Worm (Caenorhabditis elegans) whole organism, L4/young adult: Measurements from ENCODE around the gene Y36E3A.2.

Experiments used
- dao-5 ChIP-seq: sonication (generic microtip); optimal IDR thresholded peaks from 2 replicates; lab custom pipeline; 2016; ENCODE audit warnings: missing genotype, missing genetic modification characterization, moderate library complexity, missing compliant biosample characterization
- him-1 ChIP-seq: sonication (generic microtip); optimal IDR thresholded peaks from 2 replicates; lab custom pipeline; 2016; ENCODE audit warnings: missing genotype, missing genetic modification reagents, missing genetic modification characterization, missing compliant biosample characterization

ce11 chrV:15412625-15413024 is 13.2 kb upstream of the Y36E3A.2 start, which contains the start of gene srbc-63:
- no peak for TF ChIP-seq him-1 (tag; lab: Kevin White, UChicago)
- TF ChIP-seq dao-5 (tag; lab: Kevin White, UChicago), result no peak
